Worm (Caenorhabditis elegans) whole organism, L1 larva: ENCODE data around the gene str-148.

ENCODE experiments used
- ces-1 ChIP-seq: fragments of 150-350 bp; optimal IDR thresholded peaks from 2 replicates; lab custom pipeline; 2014; ENCODE audit warnings: missing biosample characterization, missing genetic modification reagents, missing genetic modification characterization
- dsc-1 ChIP-seq: sonication (generic microtip); optimal IDR thresholded peaks from 2 replicates; lab custom pipeline; 2016; ENCODE audit warnings: mild to moderate bottlenecking, missing genetic modification characterization, missing compliant biosample characterization
- efl-1 ChIP-seq, 4 experiments: fragments of 150-350 bp; optimal IDR thresholded peaks in 3 of 4; peaks in 1 of 4; 1 replicate in 1 of 4; 2 replicates in 3 of 4; lab custom pipeline; 2014; ENCODE audit warnings: missing biosample characterization in 2 of 4, missing genetic modification characterization in 2 of 4, missing genetic modification reagents in 2 of 4
- elt-2 ChIP-seq: sonication (generic microtip); optimal IDR thresholded peaks from 2 replicates; lab custom pipeline; 2016; ENCODE audit warnings: missing genetic modification characterization, mild to moderate bottlenecking, inconsistent platforms, missing compliant biosample characterization, missing genetic modification reagents
- fkh-8 ChIP-seq: sonication (generic microtip); optimal IDR thresholded peaks from 2 replicates; lab custom pipeline; 2016; ENCODE audit warnings: mild to moderate bottlenecking, missing genetic modification characterization, missing compliant biosample characterization
- lsy-2 ChIP-seq, 2 experiments: fragments of 150-350 bp; optimal IDR thresholded peaks; 2 replicates each; lab custom pipeline; 2014; ENCODE audit warnings: missing biosample characterization in 2 of 2, missing genetic modification characterization in 2 of 2
- mep-1 ChIP-seq: fragments of 150-350 bp; optimal IDR thresholded peaks from 2 replicates; lab custom pipeline; 2014; ENCODE audit warnings: missing biosample characterization, missing genetic modification characterization
- nhr-12 ChIP-seq: sonication (generic microtip); optimal IDR thresholded peaks from 2 replicates; lab custom pipeline; 2017; ENCODE audit warnings: missing biosample characterization, missing genetic modification characterization
- nhr-237 ChIP-seq: fragments of 150-350 bp; optimal IDR thresholded peaks from 2 replicates; lab custom pipeline; 2014; ENCODE audit warnings: missing biosample characterization, missing genetic modification characterization
- nhr-90 ChIP-seq: sonication (generic microtip); optimal IDR thresholded peaks from 2 replicates; lab custom pipeline; 2016; ENCODE audit warnings: mild to moderate bottlenecking, missing genetic modification characterization, missing compliant biosample characterization; ENCODE audit not compliant: poor library complexity
- skn-1 ChIP-seq: fragments of 150-350 bp; optimal IDR thresholded peaks from 2 replicates; lab custom pipeline; 2014; ENCODE audit warnings: missing biosample characterization, missing genetic modification characterization
- sptf-1 ChIP-seq: fragments of 150-350 bp; optimal IDR thresholded peaks from 2 replicates; lab custom pipeline; 2014; ENCODE audit warnings: missing biosample characterization, missing genetic modification characterization
- tlp-1 ChIP-seq: fragments of 150-350 bp; optimal IDR thresholded peaks from 2 replicates; lab custom pipeline; 2014; ENCODE audit warnings: missing biosample characterization, missing genetic modification characterization
- zag-1 ChIP-seq: fragments of 150-350 bp; optimal IDR thresholded peaks from 2 replicates; lab custom pipeline; 2014; ENCODE audit warnings: missing biosample characterization, missing genetic modification characterization

DNA sequence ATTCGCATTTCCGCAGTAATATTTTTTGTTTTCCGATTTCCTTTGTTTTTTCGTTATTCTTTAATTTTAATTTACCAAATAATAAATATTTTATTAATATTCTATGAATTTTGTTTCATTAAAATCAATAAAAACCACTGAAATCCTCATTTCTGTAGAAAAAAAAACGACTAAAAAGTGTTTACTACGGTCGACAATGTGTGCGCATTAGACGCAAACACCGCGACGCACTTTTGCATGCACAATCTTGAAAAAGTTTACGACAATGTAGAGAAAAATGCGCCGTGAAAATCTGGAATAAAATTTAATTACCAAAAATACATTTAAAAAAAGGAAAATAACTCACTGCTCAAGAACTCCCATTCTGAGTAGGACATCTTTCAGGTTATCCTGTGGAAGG is 25.6 kb downstream of the str-148 start:
- TF ChIP-seq mep-1 (tag; lab: Kevin White, UChicago) (no peak), ces-1 (GFP tag; lab: Kevin White, UChicago) (no peak), nhr-237 (tag; lab: Kevin White, UChicago) (no peak), lsy-2 (tag; optimal IDR thresholded peaks at IDR 0.05; lab: Kevin White, UChicago) (peak in 1 of 2 experiments; percentile 63), elt-2 (tag; lab: Kevin White, UChicago) (no peak), tlp-1 (no peak), efl-1 (optimal IDR thresholded peaks at IDR 0.05; lab: Kevin White, UChicago) (peak in 1 of 2 experiments; percentile 6), efl-1 (GFP tag; optimal IDR thresholded peaks at IDR 0.05 in 1 of 2; lab: Kevin White, UChicago) (no peak), zag-1 (tag; lab: Kevin White, UChicago) (no peak), dsc-1 (no peak), nhr-90 (no peak), sptf-1 (no peak), fkh-8 (tag; lab: Kevin White, UChicago) (no peak), skn-1 (tag; lab: Kevin White, UChicago) (no peak), nhr-12 (no peak)
